Worm (Caenorhabditis elegans) whole organism, L4 larva: ENCODE results near the gene R08C7.1.
A peak's percentile ranks its signal among the peaks of the same experiment; 100 is the strongest.

ENCODE experiments used
- D1046.2 ChIP-seq: fragments of 200-800 bp; sonication (Bioruptor generic); IDR thresholded peaks from 2 replicates; pipeline ENCODE4 v1.3.6; 2022; ENCODE audit warnings: missing genetic modification characterization, missing compliant biosample characterization
- F26F4.8 ChIP-seq: fragments of 200-800 bp; sonication (Bioruptor generic); conservative IDR thresholded peaks from 2 replicates; pipeline ENCODE4 v1.3.6; 2022; ENCODE audit warnings: missing genetic modification characterization, missing compliant biosample characterization
- F49E8.2 ChIP-seq: sonication (generic microtip); optimal IDR thresholded peaks from 2 replicates; lab custom pipeline; 2016; ENCODE audit warnings: missing compliant biosample characterization, mild to moderate bottlenecking, missing genetic modification characterization, borderline replicate concordance
- R02D3.7 ChIP-seq: fragments of 150-350 bp; sonication (generic microtip); optimal IDR thresholded peaks from 3 replicates; lab custom pipeline; 2014; ENCODE audit warnings: missing biosample characterization, missing genetic modification characterization
- T20F7.1 ChIP-seq: fragments of 200-800 bp; sonication (Bioruptor generic); optimal IDR thresholded peaks from 2 replicates; lab custom pipeline; 2018; ENCODE audit warnings: mild to moderate bottlenecking, missing genetic modification characterization, missing compliant biosample characterization
- T26A8.4 ChIP-seq: fragments of 200-800 bp; sonication (Bioruptor generic); IDR thresholded peaks from 2 replicates; pipeline ENCODE4 v1.3.6; 2022; ENCODE audit warnings: missing genetic modification characterization, missing compliant biosample characterization
- Y48G9A.11 ChIP-seq: fragments of 200-800 bp; sonication (Bioruptor generic); IDR thresholded peaks from 2 replicates; pipeline ENCODE4 v1.3.6; 2022; ENCODE audit warnings: missing genetic modification reagents, missing genetic modification characterization, missing compliant biosample characterization
- Y75B8A.6 ChIP-seq: fragments of 200-800 bp; sonication (Bioruptor generic); IDR thresholded peaks from 2 replicates; pipeline ENCODE4 v1.3.6; 2022; ENCODE audit warnings: missing genetic modification reagents, missing genetic modification characterization, missing compliant biosample characterization
- aha-1 ChIP-seq: fragments of 150-350 bp; peaks from one replicate; lab custom pipeline; 2014; ENCODE audit warnings: missing biosample characterization, missing genetic modification characterization
- aly-2 ChIP-seq: sonication (generic microtip); optimal IDR thresholded peaks from 2 replicates; lab custom pipeline; 2018; ENCODE audit warnings: missing biosample characterization, missing genetic modification characterization
- ama-1 ChIP-seq: fragments of 150-350 bp; optimal IDR thresholded peaks from 2 replicates; lab custom pipeline; 2014; ENCODE audit warnings: inconsistent platforms, mixed read lengths
- attf-4 ChIP-seq: sonication (generic microtip); optimal IDR thresholded peaks from 3 replicates; lab custom pipeline; 2017; ENCODE audit warnings: missing biosample characterization, missing genetic modification characterization
- ceh-20 ChIP-seq: fragments of 200-800 bp; sonication (Bioruptor generic); IDR thresholded peaks from 2 replicates; pipeline ENCODE4 v1.3.6; 2022; ENCODE audit warnings: missing genetic modification reagents, missing genetic modification characterization, missing compliant biosample characterization
- ceh-28 ChIP-seq: fragments of 150-350 bp; optimal IDR thresholded peaks from 2 replicates; lab custom pipeline; 2014; ENCODE audit warnings: missing biosample characterization, missing genetic modification reagents, missing genetic modification characterization
- ceh-32 ChIP-seq: sonication (generic microtip); optimal IDR thresholded peaks from 2 replicates; lab custom pipeline; 2016; ENCODE audit warnings: mild to moderate bottlenecking, missing genetic modification characterization, missing compliant biosample characterization; ENCODE audit not compliant: poor library complexity
- ceh-44 ChIP-seq: fragments of 200-800 bp; sonication (Bioruptor generic); IDR thresholded peaks from 2 replicates; pipeline ENCODE4 v1.3.6; 2022; ENCODE audit warnings: missing genetic modification reagents, missing genetic modification characterization, missing compliant biosample characterization
- ceh-82 ChIP-seq: sonication (generic microtip); optimal IDR thresholded peaks from 2 replicates; lab custom pipeline; 2017; ENCODE audit warnings: missing biosample characterization, missing genetic modification characterization
- cey-2 ChIP-seq: sonication (generic microtip); optimal IDR thresholded peaks from 3 replicates; lab custom pipeline; 2017; ENCODE audit warnings: missing genetic modification characterization, mild to moderate bottlenecking, missing compliant biosample characterization, antibody characterized with exemption, borderline replicate concordance; ENCODE audit not compliant: insufficient read depth
- dmd-6 ChIP-seq: fragments of 200-800 bp; sonication (Bioruptor generic); IDR thresholded peaks from 2 replicates; pipeline ENCODE4 v1.3.6; 2022; ENCODE audit warnings: missing genetic modification reagents, missing genetic modification characterization, missing compliant biosample characterization
- dpl-1 ChIP-seq: fragments of 150-350 bp; optimal IDR thresholded peaks from 2 replicates; lab custom pipeline; 2014; ENCODE audit warnings: missing biosample characterization, missing genetic modification reagents, missing genetic modification characterization
- duxl-1 ChIP-seq: sonication (generic microtip); optimal IDR thresholded peaks from 2 replicates; lab custom pipeline; 2016; ENCODE audit warnings: mild to moderate bottlenecking, missing genetic modification characterization, moderate library complexity, missing compliant biosample characterization; ENCODE audit not compliant: poor library complexity
- egl-27 ChIP-seq: sonication (generic microtip); optimal IDR thresholded peaks from 3 replicates; lab custom pipeline; 2017; ENCODE audit warnings: missing biosample characterization, missing genetic modification reagents, missing genetic modification characterization
- egl-43 ChIP-seq: fragments of 200-800 bp; sonication (Bioruptor generic); IDR thresholded peaks from 2 replicates; pipeline ENCODE4 v1.3.6; 2022; ENCODE audit warnings: missing genetic modification reagents, missing genetic modification characterization, missing compliant biosample characterization
- fos-1 ChIP-seq: fragments of 150-350 bp; optimal IDR thresholded peaks from 2 replicates; lab custom pipeline; 2014; ENCODE audit warnings: missing biosample characterization, missing genetic modification characterization
- gei-8 ChIP-seq: fragments of 200-800 bp; sonication (Bioruptor generic); optimal IDR thresholded peaks from 2 replicates; lab custom pipeline; 2018; ENCODE audit warnings: mild to moderate bottlenecking, missing genetic modification characterization, missing compliant biosample characterization
- hif-1 ChIP-seq, 2 experiments: sonication (generic microtip); optimal IDR thresholded peaks; 2 replicates each; lab custom pipeline; 2016 to 2017; ENCODE audit warnings: missing compliant biosample characterization in 2 of 2, missing genetic modification characterization in 2 of 2, missing genetic modification reagents in 2 of 2, missing genotype in 2 of 2, mild to moderate bottlenecking in 1 of 2
- hlh-11 ChIP-seq: fragments of 200-800 bp; sonication (Bioruptor generic); optimal IDR thresholded peaks from 2 replicates; lab custom pipeline; 2018; ENCODE audit warnings: mild to moderate bottlenecking, missing genetic modification characterization, missing compliant biosample characterization
- hlh-30 ChIP-seq: sonication (generic microtip); optimal IDR thresholded peaks from 2 replicates; lab custom pipeline; 2017; ENCODE audit warnings: antibody characterized with exemption, mild to moderate bottlenecking, missing genetic modification characterization, missing compliant biosample characterization; ENCODE audit not compliant: insufficient read depth
- jun-1 ChIP-seq: fragments of 150-350 bp; optimal IDR thresholded peaks from 2 replicates; lab custom pipeline; 2014; ENCODE audit warnings: missing biosample characterization, missing genetic modification reagents, missing genetic modification characterization
- lim-7 ChIP-seq: fragments of 200-800 bp; sonication (Bioruptor generic); IDR thresholded peaks from 2 replicates; pipeline ENCODE4 v1.3.6; 2022; ENCODE audit warnings: missing genetic modification characterization, missing compliant biosample characterization
- lin-15B ChIP-seq: fragments of 150-350 bp; sonication (generic microtip); optimal IDR thresholded peaks from 3 replicates; lab custom pipeline; 2014; ENCODE audit warnings: missing biosample characterization, missing genetic modification characterization
- lin-29 ChIP-seq: fragments of 200-800 bp; sonication (Bioruptor generic); IDR thresholded peaks from 2 replicates; pipeline ENCODE4 v1.3.6; 2022; ENCODE audit warnings: missing genetic modification reagents, missing genetic modification characterization, missing compliant biosample characterization
- lin-39 ChIP-seq: fragments of 150-350 bp; optimal IDR thresholded peaks from 2 replicates; lab custom pipeline; 2014; ENCODE audit warnings: missing biosample characterization, missing genetic modification reagents, missing genetic modification characterization
- madf-5 ChIP-seq, 2 experiments: fragments of 200-800 bp; sonication (Bioruptor generic); IDR thresholded peaks; 2 replicates each; pipeline ENCODE4 v1.3.6; 2022; ENCODE audit warnings: missing compliant biosample characterization in 2 of 2, missing genetic modification characterization in 2 of 2
- nhr-10 ChIP-seq: fragments of 150-350 bp; optimal IDR thresholded peaks from 2 replicates; lab custom pipeline; 2014; ENCODE audit warnings: missing biosample characterization, missing genetic modification characterization
- nhr-102 ChIP-seq: sonication (generic microtip); optimal IDR thresholded peaks from 2 replicates; lab custom pipeline; 2016; ENCODE audit warnings: mild to moderate bottlenecking, missing genetic modification characterization, moderate library complexity, missing compliant biosample characterization
- nhr-11 ChIP-seq: fragments of 150-350 bp; optimal IDR thresholded peaks from 2 replicates; lab custom pipeline; 2014; ENCODE audit warnings: missing biosample characterization, missing genetic modification characterization
- nhr-111 ChIP-seq: fragments of 200-800 bp; sonication (Bioruptor generic); optimal IDR thresholded peaks from 2 replicates; lab custom pipeline; 2018; ENCODE audit warnings: mild to moderate bottlenecking, missing genetic modification characterization, missing compliant biosample characterization
- nhr-28 ChIP-seq: fragments of 150-350 bp; optimal IDR thresholded peaks from 2 replicates; lab custom pipeline; 2014; ENCODE audit warnings: missing biosample characterization, missing genetic modification characterization
- nhr-42 ChIP-seq: fragments of 200-800 bp; sonication (Bioruptor generic); IDR thresholded peaks from 2 replicates; pipeline ENCODE4 v1.3.6; 2022; ENCODE audit warnings: missing genetic modification characterization, missing compliant biosample characterization
- nhr-48 ChIP-seq: sonication (generic microtip); optimal IDR thresholded peaks from 2 replicates; lab custom pipeline; 2016; ENCODE audit warnings: mild to moderate bottlenecking, missing genetic modification characterization, missing compliant biosample characterization
- nhr-6 ChIP-seq: fragments of 150-350 bp; optimal IDR thresholded peaks from 2 replicates; lab custom pipeline; 2014; ENCODE audit warnings: missing biosample characterization, missing genetic modification characterization
- rbr-2 ChIP-seq: sonication (generic microtip); optimal IDR thresholded peaks from 2 replicates; lab custom pipeline; 2016; ENCODE audit warnings: missing genotype, missing genetic modification characterization, missing compliant biosample characterization
- sdz-12 ChIP-seq: fragments of 200-800 bp; sonication (Bioruptor generic); optimal IDR thresholded peaks from 2 replicates; lab custom pipeline; 2018; ENCODE audit warnings: mild to moderate bottlenecking, missing genetic modification characterization, missing compliant biosample characterization
- skn-1 ChIP-seq: fragments of 150-350 bp; optimal IDR thresholded peaks from 2 replicates; lab custom pipeline; 2014; ENCODE audit warnings: missing biosample characterization, missing genetic modification characterization
- tag-97 ChIP-seq: fragments of 200-800 bp; sonication (Bioruptor generic); IDR thresholded peaks from 2 replicates; pipeline ENCODE4 v1.3.6; 2022; ENCODE audit warnings: missing genetic modification characterization, missing compliant biosample characterization
- unc-130 ChIP-seq: sonication (generic microtip); optimal IDR thresholded peaks from 2 replicates; lab custom pipeline; 2016; ENCODE audit warnings: missing genetic modification reagents, missing genetic modification characterization, missing compliant biosample characterization
- unc-39 ChIP-seq: sonication (generic microtip); optimal IDR thresholded peaks from 2 replicates; lab custom pipeline; 2017; ENCODE audit warnings: missing biosample characterization, missing genetic modification characterization
- zfp-3 ChIP-seq: fragments of 200-800 bp; sonication (Bioruptor generic); conservative IDR thresholded peaks from 2 replicates; pipeline ENCODE4 v1.3.6; 2022; ENCODE audit warnings: missing genetic modification reagents, missing genetic modification characterization, missing compliant biosample characterization
- zip-2 ChIP-seq: fragments of 150-350 bp; optimal IDR thresholded peaks from 2 replicates; lab custom pipeline; 2014; ENCODE audit warnings: missing biosample characterization, missing genetic modification characterization
- ztf-11 ChIP-seq: fragments of 150-350 bp; optimal IDR thresholded peaks from 2 replicates; lab custom pipeline; 2014; ENCODE audit warnings: missing biosample characterization, missing genetic modification characterization
- ztf-7 ChIP-seq: fragments of 150-350 bp; optimal IDR thresholded peaks from 2 replicates; lab custom pipeline; 2014; ENCODE audit warnings: missing biosample characterization, missing genetic modification characterization

R08C7.1 gene

ce11 chrIV:4445711-4446290 lies 5.9 kb upstream of the R08C7.1 start, which contains the start of the genes wapl-1 and htz-1 (continued):
- TF ChIP-seq fos-1 (tag; lab: Kevin White, UChicago) = no peak
- TF ChIP-seq R02D3.7 (tag; lab: Kevin White, UChicago) = peak; percentile 93
- no peak for TF ChIP-seq F26F4.8 (GFP tag; lab: Robert Waterston, UW)
- TF ChIP-seq dpl-1 (GFP tag; lab: Kevin White, UChicago) = peak; percentile 98
- no peak for TF ChIP-seq T20F7.1 (GFP tag; lab: Kevin White, UChicago)
- TF ChIP-seq egl-43 (GFP tag; lab: Robert Waterston, UW) = peak; percentile 85
- peak; percentile 75 for TF ChIP-seq jun-1 (tag; lab: Kevin White, UChicago)
- 0 out of 2 replicates have a peak, but pooled peaks have one; percentile 35 for TF ChIP-seq Y75B8A.6 (GFP tag; lab: Robert Waterston, UW)
- peak; percentile 18 for TF ChIP-seq zip-2 (tag; lab: Kevin White, UChicago)
- peak; percentile 97 for TF ChIP-seq nhr-11 (tag; lab: Kevin White, UChicago)
- no peak for TF ChIP-seq sdz-12 (GFP tag; lab: Kevin White, UChicago)
- peak; percentile 93 for TF ChIP-seq ceh-20 (GFP tag; lab: Robert Waterston, UW)
- peak; percentile 18 for TF ChIP-seq ceh-28 (tag; lab: Kevin White, UChicago)
- peak; percentile 98 for TF ChIP-seq T26A8.4 (GFP tag; lab: Robert Waterston, UW)
- TF ChIP-seq unc-39 (tag; lab: Kevin White, UChicago) = no peak
- peak; percentile 89 for TF ChIP-seq nhr-42
- no peak for TF ChIP-seq cey-2 (tag; lab: Kevin White, UChicago)
- TF ChIP-seq attf-4 (tag; lab: Kevin White, UChicago) = no peak
- peak; percentile 38 for TF ChIP-seq F49E8.2 (tag; lab: Kevin White, UChicago)
- TF ChIP-seq ztf-11 (tag; lab: Kevin White, UChicago) = no peak
- TF ChIP-seq ceh-32 (tag; lab: Kevin White, UChicago) = no peak
- peak; percentile 97 for TF ChIP-seq nhr-6 (tag; lab: Kevin White, UChicago)
- TF ChIP-seq tag-97 (GFP tag; lab: Robert Waterston, UW) = no peak
- peak; percentile 93 for TF ChIP-seq hlh-30
- no peak for TF ChIP-seq aly-2
- TF ChIP-seq skn-1 = no peak
- TF ChIP-seq lim-7 (GFP tag; lab: Robert Waterston, UW) = no peak
- peak; percentile 88 for TF ChIP-seq ama-1 (lab: Kevin White, UChicago)
- TF ChIP-seq hif-1 (tag; optimal IDR thresholded peaks at IDR 0.05; lab: Kevin White, UChicago) = peak; percentile 38 to 91
- TF ChIP-seq rbr-2 (tag; lab: Kevin White, UChicago) = peak; percentile 94
- peak; percentile 91 for TF ChIP-seq nhr-102 (tag; lab: Kevin White, UChicago)
- peak; percentile 83; the same call in 1 of the 2 replicates for TF ChIP-seq D1046.2
- no peak for TF ChIP-seq ztf-7
- peak; percentile 100 for TF ChIP-seq aha-1
- no peak for TF ChIP-seq lin-39 (tag; lab: Kevin White, UChicago)
- no peak for TF ChIP-seq nhr-10 (tag; lab: Kevin White, UChicago)
- TF ChIP-seq hlh-11 = peak; percentile 92
- TF ChIP-seq unc-130 (GFP tag; lab: Kevin White, UChicago) = peak; percentile 84
- 0 out of 2 replicates have a peak, but pooled peaks have one; percentile 34 for TF ChIP-seq Y48G9A.11
- peak; percentile 87 for TF ChIP-seq duxl-1 (tag; lab: Kevin White, UChicago)
- TF ChIP-seq lin-29 (GFP tag; lab: Robert Waterston, UW) = peak; percentile 71
- TF ChIP-seq lin-15B = peak; percentile 76
- no peak for TF ChIP-seq madf-5 (GFP tag; IDR thresholded peaks at IDR 0.05; lab: Robert Waterston, UW)
- TF ChIP-seq dmd-6 = peak; percentile 92
- TF ChIP-seq ceh-82 (tag; lab: Kevin White, UChicago) = no peak
- no peak for TF ChIP-seq egl-27 (tag; lab: Kevin White, UChicago)
- peak; percentile 39; the same call in 1 of the 2 replicates for TF ChIP-seq ceh-44 (GFP tag; lab: Robert Waterston, UW)
- TF ChIP-seq nhr-48 = peak; percentile 78
- peak; percentile 80 for TF ChIP-seq nhr-28 (tag; lab: Kevin White, UChicago)
- TF ChIP-seq nhr-111 (GFP tag; lab: Kevin White, UChicago) = no peak
- TF ChIP-seq gei-8 (GFP tag; lab: Kevin White, UChicago) = peak; percentile 31
- TF ChIP-seq zfp-3 = peak; percentile 80
